Worm (Caenorhabditis elegans) whole organism, L1 larva: ENCODE measurements around the gene D2023.6.

Source experiments
- Y116A8C.19 ChIP-seq: sonication (generic microtip); optimal IDR thresholded peaks from 2 replicates; lab custom pipeline; 2016; ENCODE audit warnings: missing compliant biosample characterization, missing genetic modification characterization, borderline replicate concordance
- elt-3 ChIP-seq, 6 experiments: fragments of 150-350 bp in 1 of 6; sonication (generic microtip); optimal IDR thresholded peaks; 2 replicates each; lab custom pipeline; 2017 to 2018; ENCODE audit warnings: missing biosample characterization in 6 of 6, missing genetic modification characterization in 6 of 6, inconsistent platforms in 1 of 6
- fos-1 ChIP-seq: fragments of 150-350 bp; optimal IDR thresholded peaks from 2 replicates; lab custom pipeline; 2014; ENCODE audit warnings: missing biosample characterization, missing genetic modification characterization
- nhr-90 ChIP-seq: sonication (generic microtip); optimal IDR thresholded peaks from 2 replicates; lab custom pipeline; 2016; ENCODE audit warnings: mild to moderate bottlenecking, missing genetic modification characterization, missing compliant biosample characterization; ENCODE audit not compliant: poor library complexity
- skn-1 ChIP-seq: fragments of 150-350 bp; optimal IDR thresholded peaks from 2 replicates; lab custom pipeline; 2014; ENCODE audit warnings: missing biosample characterization, missing genetic modification characterization

- TF ChIP-seq fos-1 (tag; lab: Kevin White, UChicago), result no peak
- TF ChIP-seq skn-1 (tag; lab: Kevin White, UChicago), result no peak
- TF ChIP-seq elt-3 (tag; optimal IDR thresholded peaks at IDR 0.05; lab: Kevin White, UChicago), result no peak
- TF ChIP-seq Y116A8C.19 (tag; lab: Kevin White, UChicago), result no peak
- TF ChIP-seq nhr-90 (tag; lab: Kevin White, UChicago), result no peak
Observed at ce11 chrV:11860375-11860774, 33.2 kb downstream of the D2023.6 start, which contains the start of gene R13H4.5.
